Worm (Caenorhabditis elegans): ENCODE results near the gene D1022.3.

- TF ChIP-seq unc-39 (tag; optimal IDR thresholded peaks at IDR 0.05) (no peak), lin-13 (tag; optimal IDR thresholded peaks at IDR 0.05) (no peak), ces-1 (GFP tag; optimal IDR thresholded peaks at IDR 0.05) (no peak), nhr-76 (tag; optimal IDR thresholded peaks at IDR 0.05) (no peak), lsy-2 (tag; optimal IDR thresholded peaks at IDR 0.05) (no peak)
Measured at ce11 chrII:7494155-7494554, 38.1 kb upstream of the D1022.3 start, which contains the start of gene R10H1.1.
